Fruit fly (Drosophila melanogaster) whole organism, wandering third instar larva: ENCODE data around the gene sqz.

Source experiments
- Abd-B ChIP-seq: fragments of >200 bp; optimal IDR thresholded peaks from 2 replicates; lab custom pipeline; 2017; ENCODE audit warnings: missing biosample characterization, missing genetic modification characterization
- CG32264 ChIP-seq: fragments of 200-800 bp; sonication (Bioruptor generic); optimal IDR thresholded peaks from 2 replicates; lab custom pipeline; 2016; ENCODE audit warnings: missing biosample characterization, missing genetic modification characterization
- CG9705 ChIP-seq: fragments of 200-800 bp; sonication (Bioruptor generic); optimal IDR thresholded peaks from 2 replicates; lab custom pipeline; 2018; ENCODE audit warnings: missing biosample characterization, mild to moderate bottlenecking, missing genetic modification characterization
- CrebA ChIP-seq: fragments of 200-800 bp; sonication (Bioruptor generic); optimal IDR thresholded peaks from 2 replicates; lab custom pipeline; 2016; ENCODE audit warnings: missing biosample characterization, mild to moderate bottlenecking, missing genetic modification characterization, borderline replicate concordance
- Dfd ChIP-seq: fragments of >200 bp; optimal IDR thresholded peaks from 2 replicates; lab custom pipeline; 2017; ENCODE audit warnings: missing biosample characterization, missing genetic modification characterization
- Dif ChIP-seq: fragments of 200-275, 200-300 bp; sonication (Bioruptor generic); optimal IDR thresholded peaks from 2 replicates; lab custom pipeline; 2018; ENCODE audit warnings: missing biosample characterization, missing genetic modification characterization; ENCODE audit not compliant: partially characterized antibody
- GATAd ChIP-seq: sonication (Bioruptor generic); optimal IDR thresholded peaks from 2 replicates; lab custom pipeline; 2016; ENCODE audit warnings: missing biosample characterization, missing genetic modification characterization
- HLH106 ChIP-seq: fragments of 200-800 bp; optimal IDR thresholded peaks from 3 replicates; lab custom pipeline; 2019; ENCODE audit warnings: missing biosample characterization, mild to moderate bottlenecking, missing genetic modification characterization, moderate library complexity
- Hnf4 ChIP-seq: fragments of 200-800 bp; sonication (Bioruptor generic); optimal IDR thresholded peaks from 2 replicates; lab custom pipeline; 2016; ENCODE audit warnings: missing biosample characterization, mild to moderate bottlenecking, missing genetic modification characterization
- Hr78 ChIP-seq: fragments of >200 bp; optimal IDR thresholded peaks from 2 replicates; lab custom pipeline; 2017; ENCODE audit warnings: missing biosample characterization, missing genetic modification characterization
- Hr83 ChIP-seq: fragments of 200-300 bp; sonication (Bioruptor generic); optimal IDR thresholded peaks from 2 replicates; lab custom pipeline; 2016; ENCODE audit warnings: missing biosample characterization, mild to moderate bottlenecking, missing genetic modification characterization, moderate library complexity; ENCODE audit not compliant: poor library complexity, severe bottlenecking
- Jra ChIP-seq: sonication (Bioruptor generic); optimal IDR thresholded peaks from 2 replicates; lab custom pipeline; 2016; ENCODE audit warnings: missing biosample characterization, missing genetic modification characterization
- Mio ChIP-seq: sonication (Bioruptor generic); optimal IDR thresholded peaks from 2 replicates; lab custom pipeline; 2016; ENCODE audit warnings: missing biosample characterization, missing genetic modification characterization
- Myc ChIP-seq: fragments of >200 bp; optimal IDR thresholded peaks from 2 replicates; lab custom pipeline; 2017
- N ChIP-seq: fragments of >200 bp; optimal IDR thresholded peaks from 2 replicates; lab custom pipeline; 2018; ENCODE audit warnings: missing biosample characterization, missing external identifiers, missing genetic modification characterization
- OdsH ChIP-seq: fragments of 200-800 bp; sonication (Bioruptor generic); optimal IDR thresholded peaks from 2 replicates; lab custom pipeline; 2016; ENCODE audit warnings: missing biosample characterization, mild to moderate bottlenecking, missing genetic modification characterization
- Rel ChIP-seq, 2 experiments: fragments of 200-800 bp; sonication (Bioruptor generic) in 1 of 2; optimal IDR thresholded peaks; 2 replicates in 1 of 2; 3 replicates in 1 of 2; lab custom pipeline; 2016 to 2019; ENCODE audit warnings: mild to moderate bottlenecking in 2 of 2, missing biosample characterization in 2 of 2, missing genetic modification characterization in 2 of 2, moderate library complexity in 1 of 2
- Sp1 ChIP-seq: fragments of 200-800 bp; sonication (Bioruptor generic); optimal IDR thresholded peaks from 3 replicates; lab custom pipeline; 2019; ENCODE audit warnings: missing biosample characterization, mild to moderate bottlenecking, missing genetic modification characterization, moderate library complexity
- Vsx2 ChIP-seq: fragments of 200-300, 225-300 bp; sonication (Bioruptor generic); optimal IDR thresholded peaks from 2 replicates; lab custom pipeline; 2018; ENCODE audit warnings: missing biosample characterization, missing genetic modification characterization; ENCODE audit not compliant: partially characterized antibody
- br ChIP-seq: fragments of 200-800 bp; sonication (Bioruptor generic); optimal IDR thresholded peaks from 2 replicates; lab custom pipeline; 2016; ENCODE audit warnings: missing biosample characterization, missing genetic modification characterization
- brk ChIP-seq: fragments of 200-800 bp; sonication (Bioruptor generic); optimal IDR thresholded peaks from 2 replicates; lab custom pipeline; 2016; ENCODE audit warnings: missing biosample characterization, mild to moderate bottlenecking, missing genetic modification characterization
- dl ChIP-seq, 2 experiments: fragments of 175-275, 200-275 bp in 1 of 2; fragments of 200-275 bp in 1 of 2; sonication (Bioruptor generic); optimal IDR thresholded peaks; lab custom pipeline; 2018; ENCODE audit warnings: mild to moderate bottlenecking in 2 of 2, missing biosample characterization in 2 of 2, missing genetic modification characterization in 2 of 2, moderate library complexity in 2 of 2; ENCODE audit not compliant: partially characterized antibody in 2 of 2, insufficient read depth in 1 of 2
- dmrt93B ChIP-seq: fragments of 200-800 bp; sonication (Bioruptor generic); optimal IDR thresholded peaks from 2 replicates; lab custom pipeline; 2018; ENCODE audit warnings: missing biosample characterization, mild to moderate bottlenecking, missing genetic modification characterization
- dsf ChIP-seq: sonication (Bioruptor generic); optimal IDR thresholded peaks from 2 replicates; lab custom pipeline; 2016; ENCODE audit warnings: missing biosample characterization, missing genetic modification characterization, borderline replicate concordance
- ey ChIP-seq: fragments of 200-800 bp; sonication (Bioruptor generic); optimal IDR thresholded peaks from 2 replicates; lab custom pipeline; 2016; ENCODE audit warnings: missing biosample characterization, missing genetic modification characterization
- foxo ChIP-seq, 2 experiments: fragments of 200-800 bp; sonication (Bioruptor generic); optimal IDR thresholded peaks; 2 replicates in 1 of 2; 3 replicates in 1 of 2; lab custom pipeline; 2016 to 2017; ENCODE audit warnings: missing biosample characterization in 2 of 2, missing genetic modification characterization in 2 of 2
- fru ChIP-seq: fragments of 200-800 bp; sonication (Bioruptor generic); optimal IDR thresholded peaks from 3 replicates; lab custom pipeline; 2016; ENCODE audit warnings: missing biosample characterization, mild to moderate bottlenecking, missing genetic modification characterization
- h ChIP-seq: fragments of 200-800 bp; sonication (Bioruptor generic); optimal IDR thresholded peaks from 3 replicates; lab custom pipeline; 2016; ENCODE audit warnings: missing biosample characterization, mild to moderate bottlenecking, missing genetic modification characterization
- jim ChIP-seq: fragments of 175-275, 200-325 bp; sonication (Bioruptor generic); optimal IDR thresholded peaks from 2 replicates; lab custom pipeline; 2016; ENCODE audit warnings: missing biosample characterization, mild to moderate bottlenecking, missing genetic modification characterization
- lola ChIP-seq: fragments of >200 bp; optimal IDR thresholded peaks from 2 replicates; lab custom pipeline; 2017; ENCODE audit warnings: missing biosample characterization, missing genetic modification characterization
- pan ChIP-seq: fragments of >200 bp; optimal IDR thresholded peaks from 2 replicates; lab custom pipeline; 2017
- psq ChIP-seq: fragments of 200-800 bp; sonication (Bioruptor generic); optimal IDR thresholded peaks from 3 replicates; lab custom pipeline; 2017; ENCODE audit warnings: missing biosample characterization, mild to moderate bottlenecking, missing genetic modification characterization, moderate library complexity
- rgr ChIP-seq: fragments of 200-800 bp; sonication (Bioruptor generic); optimal IDR thresholded peaks from 3 replicates; lab custom pipeline; 2016; ENCODE audit warnings: missing biosample characterization, mild to moderate bottlenecking, missing genetic modification characterization
- sage ChIP-seq: fragments of 200-800 bp; sonication (Bioruptor generic); optimal IDR thresholded peaks from 2 replicates; lab custom pipeline; 2016; ENCODE audit warnings: missing biosample characterization, mild to moderate bottlenecking, missing genetic modification characterization
- sv ChIP-seq: fragments of 200-800 bp; sonication (Bioruptor generic); optimal IDR thresholded peaks from 3 replicates; lab custom pipeline; 2016; ENCODE audit warnings: missing biosample characterization, missing genetic modification characterization
- tai ChIP-seq: sonication (Bioruptor generic); optimal IDR thresholded peaks from 2 replicates; lab custom pipeline; 2016; ENCODE audit warnings: missing biosample characterization, missing genetic modification characterization
- usp ChIP-seq: fragments of >200 bp; optimal IDR thresholded peaks from 2 replicates; lab custom pipeline; 2017; ENCODE audit warnings: missing biosample characterization, missing genetic modification characterization
- woc ChIP-seq: sonication (Bioruptor generic); optimal IDR thresholded peaks from 2 replicates; lab custom pipeline; 2016; ENCODE audit warnings: missing biosample characterization, mild to moderate bottlenecking, missing genetic modification characterization

Gene sqz

DNA sequence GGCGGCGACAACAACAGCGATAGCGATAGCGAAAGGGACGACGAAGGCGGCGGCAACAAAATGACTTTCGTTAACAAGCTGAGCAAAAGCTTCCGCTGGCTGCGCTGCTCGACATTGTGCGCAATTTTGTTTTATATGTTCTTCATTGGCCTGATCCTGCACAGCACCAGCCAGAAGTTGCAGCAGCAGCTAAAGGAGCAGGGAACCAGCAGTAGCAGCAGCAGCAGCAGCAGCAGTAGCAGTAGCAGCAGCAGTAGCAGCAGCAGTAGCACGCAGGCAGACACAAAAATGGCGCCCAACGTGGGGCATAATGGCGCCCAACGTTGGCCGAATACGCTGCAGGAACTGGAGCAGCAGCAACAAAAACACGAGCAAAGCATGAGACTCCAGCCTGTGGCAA lies 26.0 kb downstream of the sqz start:
- peak; percentile 81 for TF ChIP-seq Dfd (GFP tag; lab: Kevin White, UChicago)
- no peak for TF ChIP-seq psq
- TF ChIP-seq Sp1 (GFP tag; lab: Kevin White, UChicago): no peak

DNA sequence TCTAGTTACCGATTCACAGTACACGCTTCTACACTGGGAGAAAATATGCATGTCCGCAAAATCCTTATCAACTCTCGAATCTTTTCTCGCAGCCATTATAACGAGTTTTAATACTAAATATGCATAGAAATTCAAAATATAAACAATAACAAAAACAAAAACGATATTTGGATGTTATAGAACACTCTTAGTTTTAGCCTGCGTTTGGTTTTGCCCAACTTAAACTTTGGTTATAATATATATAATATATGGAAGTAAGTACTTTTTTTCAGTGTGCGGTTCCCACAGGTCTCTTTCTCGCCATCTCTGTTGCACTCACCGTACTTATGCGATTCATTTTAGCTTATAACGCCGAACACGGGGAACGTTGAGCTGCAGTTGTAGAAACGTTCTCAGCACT lies 47.8 kb downstream of the sqz start, which contains the start of gene cry:
TSS of gene cry (plus strand) at position 377 of the 400 bp plus-strand sequence.
- TF ChIP-seq lola (no peak), dsf (no peak), Hr83 (no peak), Dfd (GFP tag; lab: Kevin White, UChicago) (no peak), Dif (GFP tag; lab: Kevin White, UChicago) (no peak), Hr78 (no peak), sv (GFP tag; lab: Kevin White, UChicago) (no peak), usp (no peak), jim (GFP tag; lab: Kevin White, UChicago) (no peak), Hnf4 (GFP tag; lab: Kevin White, UChicago) (peak; percentile 59), woc (GFP tag; lab: Kevin White, UChicago) (peak; percentile 35), CrebA (GFP tag; lab: Kevin White, UChicago) (no peak), CG9705 (GFP tag; lab: Kevin White, UChicago) (peak; percentile 49), Jra (no peak), N (no peak), GATAd (no peak), tai (peak; percentile 42), Abd-B (GFP tag; lab: Kevin White, UChicago) (no peak), dl (GFP tag; optimal IDR thresholded peaks at IDR 0.05; lab: Kevin White, UChicago; ENCODE audit: insufficient read depth in 1 of 2, partially characterized antibody in 2 of 2) (no peak), psq (peak; percentile 78), Rel (GFP tag; optimal IDR thresholded peaks at IDR 0.05; lab: Kevin White, UChicago) (no peak), Rel (tag; optimal IDR thresholded peaks at IDR 0.05; lab: Kevin White, UChicago) (no peak), pan (lab: Kevin White, UChicago) (no peak), Myc (lab: Kevin White, UChicago) (no peak), brk (peak; percentile 62), dmrt93B (GFP tag; lab: Kevin White, UChicago) (peak; percentile 73), Mio (GFP tag; lab: Kevin White, UChicago) (no peak), HLH106 (peak; percentile 79), Sp1 (GFP tag; lab: Kevin White, UChicago) (peak; percentile 73), foxo (GFP tag; optimal IDR thresholded peaks at IDR 0.05; lab: Kevin White, UChicago) (peak in 1 of 2 experiments; percentile 79), br (GFP tag; lab: Kevin White, UChicago) (peak; percentile 61), sage (no peak), h (GFP tag; lab: Kevin White, UChicago) (peak; percentile 83), OdsH (GFP tag; lab: Kevin White, UChicago) (peak; percentile 74), rgr (peak; percentile 80), ey (GFP tag; lab: Kevin White, UChicago) (peak; percentile 66), CG32264 (GFP tag; lab: Kevin White, UChicago) (no peak), fru (peak; percentile 81), Vsx2 (no peak)

DNA sequence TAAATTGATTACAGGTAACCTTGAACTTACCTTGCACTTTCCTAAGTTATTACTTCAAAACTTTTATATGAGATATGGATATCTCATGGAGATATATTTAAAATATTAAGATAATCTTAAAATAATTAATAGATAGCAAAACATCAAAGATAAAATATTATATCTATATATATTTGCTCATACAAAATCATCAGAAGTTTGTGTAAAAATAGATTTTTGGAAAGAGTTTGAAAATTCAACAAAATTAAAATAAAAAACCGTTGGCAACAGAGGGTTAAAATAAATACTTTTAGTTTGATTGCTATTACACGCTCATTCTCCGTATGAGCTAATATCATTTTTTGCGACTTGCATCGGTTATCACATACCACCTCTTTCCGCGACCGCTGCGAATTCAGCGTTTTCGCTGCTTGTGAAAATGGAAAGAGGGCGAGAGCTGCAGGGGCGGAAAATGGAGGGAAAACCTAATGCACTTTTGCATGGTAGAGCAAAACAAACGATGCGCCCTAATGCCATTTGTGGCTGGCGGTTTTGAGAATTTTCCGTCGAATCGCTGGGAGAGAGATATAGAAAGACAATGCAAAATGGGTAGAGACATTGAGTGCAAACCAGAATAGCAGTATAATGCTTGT lies 48.6 kb downstream of the sqz start:
- TF ChIP-seq usp (no peak), Hr78 (no peak), HLH106 (no peak), brk (no peak), CG9705 (GFP tag; lab: Kevin White, UChicago) (no peak), rgr (no peak), Myc (lab: Kevin White, UChicago) (no peak), jim (GFP tag; lab: Kevin White, UChicago) (no peak), psq (no peak), pan (lab: Kevin White, UChicago) (no peak), CG32264 (GFP tag; lab: Kevin White, UChicago) (no peak), dl (GFP tag; optimal IDR thresholded peaks at IDR 0.05; lab: Kevin White, UChicago; ENCODE audit: insufficient read depth in 1 of 2, partially characterized antibody in 2 of 2) (no peak), Hnf4 (GFP tag; lab: Kevin White, UChicago) (no peak), GATAd (no peak), Mio (GFP tag; lab: Kevin White, UChicago) (no peak), Sp1 (GFP tag; lab: Kevin White, UChicago) (no peak)
